Fruit fly (Drosophila melanogaster) whole organism, pupa: ENCODE data around the gene SkpA.

Experiments
- CG32121 ChIP-seq: fragments of 200-800 bp; sonication (Bioruptor generic); IDR thresholded peaks from 2 replicates; pipeline ENCODE4 v1.3.6; 2022; ENCODE audit warnings: missing biosample characterization, missing genetic modification characterization
- CG8301 ChIP-seq: fragments of 200-800 bp; sonication (Bioruptor generic); optimal IDR thresholded peaks from 2 replicates; lab custom pipeline; 2018; ENCODE audit warnings: missing biosample characterization, mild to moderate bottlenecking, missing genetic modification characterization
- CG9948 ChIP-seq: fragments of 200-800 bp; sonication (Bioruptor generic); optimal IDR thresholded peaks from 2 replicates; lab custom pipeline; 2018; ENCODE audit warnings: missing biosample characterization, mild to moderate bottlenecking, missing genetic modification characterization, moderate library complexity
- EcR ChIP-seq: fragments of 200-800 bp; sonication (Bioruptor generic); optimal IDR thresholded peaks from 3 replicates; lab custom pipeline; 2019; ENCODE audit warnings: missing biosample characterization, missing genetic modification characterization, mild to moderate bottlenecking, moderate library complexity, missing genetic modification reagents
- Snoo ChIP-seq: fragments of 200-800 bp; sonication (Bioruptor generic); optimal IDR thresholded peaks from 3 replicates; lab custom pipeline; 2017; ENCODE audit warnings: missing biosample characterization, mild to moderate bottlenecking, missing genetic modification characterization, inconsistent platforms
- gl ChIP-seq: fragments of 200-800 bp; sonication (Bioruptor generic); optimal IDR thresholded peaks from 2 replicates; lab custom pipeline; 2018; ENCODE audit warnings: missing biosample characterization, mild to moderate bottlenecking, missing genetic modification characterization

dm6 chrX:646395-647009, 9.4 kb upstream of the SkpA start:
- TF ChIP-seq EcR (GFP tag; lab: Kevin White, UChicago) (peak; percentile 92), CG32121 (GFP tag; lab: Robert Waterston, UW) (no peak), CG8301 (tag; lab: Kevin White, UChicago) (no peak), CG9948 (tag; lab: Kevin White, UChicago) (no peak), gl (tag; lab: Kevin White, UChicago) (no peak), Snoo (tag; lab: Kevin White, UChicago) (no peak)
